Fruit fly (Drosophila melanogaster): ENCODE measurements around the gene CG12069.

dm6 chr3R:30649661-30650060 lies 45.6 kb downstream of the CG12069 start, which contains the start of gene CG34433:
- TF ChIP-seq insv (optimal IDR thresholded peaks at IDR 0.05) (no peak), psq (optimal IDR thresholded peaks at IDR 0.05) (no peak), h (optimal IDR thresholded peaks at IDR 0.05) (no peak)
